Worm (Caenorhabditis elegans) whole organism, young adult: ENCODE results near the gene madf-1.

Experiments
- B0019.2 ChIP-seq: fragments of 200-800 bp; sonication (Bioruptor generic); conservative IDR thresholded peaks from 2 replicates; pipeline ENCODE4 v1.3.6; 2022; ENCODE audit warnings: missing genetic modification reagents, missing genetic modification characterization, missing compliant biosample characterization
- D2030.7 ChIP-seq: fragments of 200-800 bp; sonication (Bioruptor generic); IDR thresholded peaks from 2 replicates; pipeline ENCODE4 v1.3.6; 2022; ENCODE audit warnings: missing genetic modification reagents, missing genetic modification characterization, missing compliant biosample characterization
- F22D6.2 ChIP-seq: sonication (generic microtip); optimal IDR thresholded peaks from 2 replicates; lab custom pipeline; 2016; ENCODE audit warnings: mild to moderate bottlenecking, missing genetic modification characterization, missing compliant biosample characterization
- F23B12.7 ChIP-seq: sonication (generic microtip); optimal IDR thresholded peaks from 2 replicates; lab custom pipeline; 2017; ENCODE audit warnings: missing genetic modification characterization, mild to moderate bottlenecking, missing compliant biosample characterization, antibody characterized with exemption, moderate library complexity; ENCODE audit not compliant: insufficient read depth
- F33H1.4 ChIP-seq: fragments of 200-800 bp; sonication (Bioruptor generic); IDR thresholded peaks from 2 replicates; pipeline ENCODE4 v1.3.6; 2022; ENCODE audit warnings: missing genetic modification reagents, missing genetic modification characterization, missing compliant biosample characterization
- F49E8.2 ChIP-seq: sonication (generic microtip); optimal IDR thresholded peaks from 3 replicates; lab custom pipeline; 2017; ENCODE audit warnings: missing genetic modification characterization, mild to moderate bottlenecking, missing compliant biosample characterization, antibody characterized with exemption, moderate library complexity; ENCODE audit not compliant: insufficient read depth
- F55B11.4 ChIP-seq: sonication (generic microtip); optimal IDR thresholded peaks from 2 replicates; lab custom pipeline; 2016; ENCODE audit warnings: missing compliant biosample characterization, missing genetic modification characterization, borderline replicate concordance; ENCODE audit not compliant: insufficient read depth
- K11D2.4 ChIP-seq: fragments of 200-800 bp; sonication (Bioruptor generic); IDR thresholded peaks from 2 replicates; pipeline ENCODE4 v1.3.6; 2022; ENCODE audit warnings: missing genetic modification reagents, missing genetic modification characterization, missing compliant biosample characterization
- T07F8.4 ChIP-seq: sonication (generic microtip); optimal IDR thresholded peaks from 2 replicates; lab custom pipeline; 2016; ENCODE audit warnings: mild to moderate bottlenecking, missing genetic modification characterization, moderate library complexity, missing compliant biosample characterization
- Y53F4B.3 ChIP-seq: fragments of 200-800 bp; sonication (Bioruptor generic); IDR thresholded peaks from 2 replicates; pipeline ENCODE4 v1.3.6; 2022; ENCODE audit warnings: missing genetic modification reagents, missing genetic modification characterization, missing compliant biosample characterization
- ama-1 ChIP-seq, 3 experiments: fragments of 150-350 bp in 1 of 3; sonication (generic microtip) in 2 of 3; optimal IDR thresholded peaks; 2 replicates each; lab custom pipeline; 2014 to 2018; ENCODE audit warnings: missing biosample characterization in 2 of 3, missing genetic modification characterization in 2 of 3, missing genetic modification reagents in 2 of 3
- attf-3 ChIP-seq: fragments of 200-800 bp; sonication (Bioruptor generic); conservative IDR thresholded peaks from 2 replicates; pipeline ENCODE4 v1.3.6; 2022; ENCODE audit warnings: missing genetic modification reagents, missing genetic modification characterization, missing compliant biosample characterization
- attf-5 ChIP-seq: fragments of 200-800 bp; sonication (Bioruptor generic); optimal IDR thresholded peaks from 2 replicates; lab custom pipeline; 2018; ENCODE audit warnings: mild to moderate bottlenecking, missing genetic modification characterization, missing compliant biosample characterization
- attf-6 ChIP-seq: fragments of 200-800 bp; sonication (Bioruptor generic); IDR thresholded peaks from 2 replicates; pipeline ENCODE4 v1.3.6; 2022; ENCODE audit warnings: missing genetic modification reagents, missing genetic modification characterization, missing compliant biosample characterization
- cebp-1 ChIP-seq, 2 experiments: fragments of 200-800 bp in 1 of 2; sonication (Bioruptor generic) in 1 of 2; sonication (generic microtip) in 1 of 2; IDR thresholded peaks in 1 of 2; optimal IDR thresholded peaks in 1 of 2; 2 replicates each; pipeline versions ENCODE4 v1.3.6 to Lab custom; 2017 to 2022; ENCODE audit warnings: missing compliant biosample characterization in 2 of 2, missing genetic modification characterization in 2 of 2, mild to moderate bottlenecking in 1 of 2, missing genetic modification reagents in 1 of 2, moderate library complexity in 1 of 2
- dox-1 ChIP-seq: fragments of 200-800 bp; sonication (Bioruptor generic); IDR thresholded peaks from 2 replicates; pipeline ENCODE4 v1.3.6; 2022; ENCODE audit warnings: missing genetic modification reagents, missing genetic modification characterization, missing compliant biosample characterization
- dpl-1 ChIP-seq: fragments of 150-350 bp; optimal IDR thresholded peaks from 2 replicates; lab custom pipeline; 2014; ENCODE audit warnings: missing biosample characterization, missing genetic modification reagents, missing genetic modification characterization
- efl-1 ChIP-seq: fragments of 150-350 bp; optimal IDR thresholded peaks from 2 replicates; lab custom pipeline; 2014; ENCODE audit warnings: missing biosample characterization, missing genetic modification reagents, missing genetic modification characterization
- hmg-1.2 ChIP-seq: fragments of 200-800 bp; sonication (Bioruptor generic); IDR thresholded peaks from 2 replicates; pipeline ENCODE4 v1.3.6; 2022; ENCODE audit warnings: missing genetic modification reagents, missing genetic modification characterization, missing compliant biosample characterization
- lag-1 ChIP-seq: fragments of 200-800 bp; sonication (Bioruptor generic); IDR thresholded peaks from 2 replicates; pipeline ENCODE4 v1.3.6; 2022; ENCODE audit warnings: missing genetic modification reagents, missing genetic modification characterization, missing compliant biosample characterization
- let-526 ChIP-seq: fragments of 200-800 bp; sonication (Bioruptor generic); IDR thresholded peaks from 2 replicates; pipeline ENCODE4 v1.3.6; 2022; ENCODE audit warnings: missing genetic modification reagents, missing genetic modification characterization, missing compliant biosample characterization
- lin-35 ChIP-seq, 3 experiments: fragments of 150-350 bp in 2 of 3; sonication (generic microtip) in 1 of 3; optimal IDR thresholded peaks; 2 replicates each; lab custom pipeline; 2014 to 2018; ENCODE audit warnings: missing biosample characterization in 3 of 3, missing genetic modification characterization in 3 of 3, missing genetic modification reagents in 3 of 3
- lin-54 ChIP-seq: fragments of 200-800 bp; sonication (Bioruptor generic); optimal IDR thresholded peaks from 2 replicates; lab custom pipeline; 2018; ENCODE audit warnings: mild to moderate bottlenecking, missing genetic modification characterization, missing compliant biosample characterization
- madf-6 ChIP-seq: fragments of 200-800 bp; sonication (Bioruptor generic); IDR thresholded peaks from 2 replicates; pipeline ENCODE4 v1.3.6; 2022; ENCODE audit warnings: missing genetic modification reagents, missing genetic modification characterization, missing compliant biosample characterization
- mcd-1 ChIP-seq: fragments of 200-800 bp; sonication (Bioruptor generic); IDR thresholded peaks from 2 replicates; pipeline ENCODE4 v1.3.6; 2022; ENCODE audit warnings: missing genetic modification reagents, missing genetic modification characterization, missing compliant biosample characterization
- nhr-179 ChIP-seq: sonication (generic microtip); optimal IDR thresholded peaks from 2 replicates; lab custom pipeline; 2016; ENCODE audit warnings: mild to moderate bottlenecking, missing genetic modification characterization, missing compliant biosample characterization
- pbrm-1 ChIP-seq: fragments of 200-800 bp; sonication (Bioruptor generic); IDR thresholded peaks from 2 replicates; pipeline ENCODE4 v1.3.6; 2022; ENCODE audit warnings: missing genetic modification reagents, missing genetic modification characterization, missing compliant biosample characterization
- pha-4 ChIP-seq: fragments of 150-350 bp; sonication (generic microtip); optimal IDR thresholded peaks from 2 replicates; lab custom pipeline; 2014; ENCODE audit warnings: missing biosample characterization, missing genetic modification reagents, missing genetic modification characterization
- sdz-38 ChIP-seq: sonication (generic microtip); optimal IDR thresholded peaks from 2 replicates; lab custom pipeline; 2016; ENCODE audit warnings: missing genotype, missing genetic modification characterization, missing compliant biosample characterization
- snpc-4 ChIP-seq, 5 experiments: fragments of 150-350 bp in 1 of 5; sonication (generic microtip) in 4 of 5; optimal IDR thresholded peaks; 2 replicates each; lab custom pipeline; 2014 to 2018; ENCODE audit warnings: missing genetic modification characterization in 5 of 5, missing biosample characterization in 3 of 5, antibody characterized with exemption in 2 of 5, mild to moderate bottlenecking in 2 of 5, missing compliant biosample characterization in 2 of 5, missing genotype in 2 of 5, moderate library complexity in 2 of 5, missing genetic modification reagents in 1 of 5
- sptf-2 ChIP-seq: fragments of 200-800 bp; sonication (Bioruptor generic); optimal IDR thresholded peaks from 2 replicates; lab custom pipeline; 2018; ENCODE audit warnings: mild to moderate bottlenecking, missing genetic modification characterization, missing compliant biosample characterization
- tbx-9 ChIP-seq: sonication (generic microtip); optimal IDR thresholded peaks from 2 replicates; lab custom pipeline; 2016; ENCODE audit warnings: borderline replicate concordance, missing genetic modification characterization, inconsistent platforms, missing compliant biosample characterization
- ztf-3 ChIP-seq: fragments of 200-800 bp; sonication (Bioruptor generic); optimal IDR thresholded peaks from 2 replicates; lab custom pipeline; 2018; ENCODE audit warnings: mild to moderate bottlenecking, missing genetic modification characterization, missing compliant biosample characterization

madf-1 gene

DNA sequence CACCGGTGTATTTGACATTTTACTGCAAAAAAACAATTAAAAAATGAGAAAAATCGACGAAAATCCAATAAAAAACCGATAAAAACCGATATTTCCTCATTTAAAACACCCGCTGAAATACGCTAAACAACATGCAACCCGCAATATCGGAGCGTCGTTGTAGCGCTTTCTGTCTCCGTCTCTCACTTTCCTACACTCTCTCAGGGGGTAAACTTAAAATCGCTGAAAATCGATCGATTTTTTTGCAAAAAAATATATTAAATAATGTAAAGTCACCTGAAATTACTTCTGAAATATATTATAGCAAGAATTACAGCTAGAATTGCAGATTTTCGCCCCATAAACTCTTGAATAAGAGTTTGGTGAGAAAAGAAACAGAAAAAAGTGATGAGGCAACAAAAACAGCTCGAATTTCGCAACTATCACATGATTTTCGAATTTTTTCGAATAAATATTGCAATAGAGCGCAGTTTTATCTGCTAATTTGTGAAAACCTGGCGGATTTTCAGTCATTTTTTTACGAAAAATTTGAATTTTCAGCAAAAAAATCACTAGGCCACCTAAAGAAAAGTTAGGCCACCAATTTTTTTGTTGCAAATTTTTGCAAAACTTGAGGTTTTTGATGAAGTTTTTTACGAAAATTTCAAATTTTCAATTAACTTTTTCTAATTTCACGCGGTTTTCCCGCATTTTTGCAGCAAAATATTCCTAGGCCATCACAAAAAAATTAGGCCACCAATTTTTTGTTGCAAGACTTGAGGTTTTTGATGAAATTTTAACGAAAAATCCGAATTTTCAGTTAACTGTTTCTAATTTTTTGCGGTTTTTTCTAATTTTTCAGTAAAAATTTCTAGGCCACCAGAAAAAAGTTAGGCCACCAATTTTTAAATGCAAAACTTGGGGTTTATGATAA, 22.9 kb upstream of the madf-1 start, which contains the start of the genes lem-4 and Y55F3BR.11:
lem-4 (minus strand) TSS at position 424 of the 913 bp plus-strand sequence.
Y55F3BR.11 (plus strand) TSS at position 863 of the 913 bp plus-strand sequence.
- peak; percentile 17 for TF ChIP-seq F23B12.7 (tag; lab: Kevin White, UChicago)
- TF ChIP-seq lin-54 (GFP tag; lab: Kevin White, UChicago), result peak; percentile 73
- TF ChIP-seq ztf-3 (GFP tag; lab: Kevin White, UChicago), result no peak
- TF ChIP-seq efl-1 (GFP tag; lab: Kevin White, UChicago), result peak; percentile 33
- TF ChIP-seq snpc-4 (GFP tag; optimal IDR thresholded peaks at IDR 0.05; lab: Kevin White, UChicago), result no peak
- peak in 2 of 4 experiments; percentile 31 to 39 for TF ChIP-seq snpc-4 (tag; optimal IDR thresholded peaks at IDR 0.05; lab: Kevin White, UChicago)
- TF ChIP-seq mcd-1 (GFP tag; lab: Robert Waterston, UW), result peak; percentile 66
- TF ChIP-seq let-526 (GFP tag; lab: Robert Waterston, UW), result no peak
- no peak for TF ChIP-seq attf-6 (GFP tag; lab: Robert Waterston, UW)
- peak; percentile 41 for TF ChIP-seq dpl-1 (GFP tag; lab: Kevin White, UChicago)
- TF ChIP-seq cebp-1 (GFP tag; IDR thresholded peaks at IDR 0.05; lab: Robert Waterston, UW), result peak; percentile 75
- peak; percentile 96 for TF ChIP-seq cebp-1 (tag; optimal IDR thresholded peaks at IDR 0.05; lab: Kevin White, UChicago)
- no peak for TF ChIP-seq T07F8.4
- peak in 1 of 3 experiments; percentile 65 for TF ChIP-seq lin-35 (GFP tag; optimal IDR thresholded peaks at IDR 0.05; lab: Kevin White, UChicago)
- TF ChIP-seq attf-3, result peak; percentile 98
- peak; percentile 35; the same call in 1 of the 2 replicates for TF ChIP-seq D2030.7
- TF ChIP-seq hmg-1.2, result peak; percentile 100
- no peak for TF ChIP-seq tbx-9 (tag; lab: Kevin White, UChicago)
- TF ChIP-seq F55B11.4, result no peak
- TF ChIP-seq attf-5, result peak; percentile 34
- TF ChIP-seq dox-1 (GFP tag; lab: Robert Waterston, UW), result peak; percentile 32; the same call in 1 of the 2 replicates
- no peak for TF ChIP-seq Y53F4B.3 (GFP tag; lab: Robert Waterston, UW)
- TF ChIP-seq K11D2.4, result no peak
- peak; percentile 17; the same call in 1 of the 2 replicates for TF ChIP-seq madf-6 (GFP tag; lab: Robert Waterston, UW)
- TF ChIP-seq F33H1.4 (GFP tag; lab: Robert Waterston, UW), result peak; percentile 33; the same call in 1 of the 2 replicates

DNA sequence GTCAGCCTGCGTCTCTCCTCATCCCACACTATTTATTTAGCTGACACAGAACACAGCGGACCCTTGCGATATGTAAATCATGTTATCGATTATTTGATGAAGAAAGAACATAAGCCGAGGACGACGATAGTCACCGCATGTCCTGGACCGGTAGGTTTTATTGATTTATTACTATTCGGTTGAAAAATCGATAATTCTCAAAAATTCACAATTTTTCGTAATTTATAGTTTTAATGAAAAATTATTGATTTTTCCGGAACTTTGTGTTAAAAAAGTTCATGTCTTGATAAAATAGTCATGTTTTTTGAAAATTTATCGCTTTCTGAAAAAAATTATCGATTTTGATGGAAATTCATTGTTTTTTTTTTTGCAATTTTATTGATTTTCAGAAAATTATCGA, 16.5 kb upstream of the madf-1 start:
- TF ChIP-seq ama-1 (optimal IDR thresholded peaks at IDR 0.05; lab: Kevin White, UChicago) (no peak), ama-1 (GFP tag; optimal IDR thresholded peaks at IDR 0.05; lab: Kevin White, UChicago) (no peak), F33H1.4 (GFP tag; lab: Robert Waterston, UW) (no peak), B0019.2 (GFP tag; lab: Robert Waterston, UW) (no peak), let-526 (GFP tag; lab: Robert Waterston, UW) (no peak), F22D6.2 (tag; lab: Kevin White, UChicago) (no peak), pha-4 (tag; lab: Kevin White, UChicago) (no peak), lag-1 (GFP tag; lab: Robert Waterston, UW) (no peak), dpl-1 (GFP tag; lab: Kevin White, UChicago) (no peak), nhr-179 (no peak), F49E8.2 (tag; lab: Kevin White, UChicago) (no peak), sdz-38 (tag; lab: Kevin White, UChicago) (no peak), pbrm-1 (no peak), lin-35 (GFP tag; optimal IDR thresholded peaks at IDR 0.05; lab: Kevin White, UChicago) (no peak), sptf-2 (GFP tag; lab: Kevin White, UChicago) (no peak)
